Worm (Caenorhabditis elegans) whole organism, L1 larva: ENCODE data around the gene rgs-3.

Experiments
- ama-1 ChIP-seq: fragments of 150-350 bp; optimal IDR thresholded peaks from 2 replicates; lab custom pipeline; 2014
- blmp-1 ChIP-seq: fragments of 150-350 bp; optimal IDR thresholded peaks from 2 replicates; lab custom pipeline; 2014; ENCODE audit warnings: missing biosample characterization, missing genetic modification characterization
- ces-1 ChIP-seq: fragments of 150-350 bp; optimal IDR thresholded peaks from 2 replicates; lab custom pipeline; 2014; ENCODE audit warnings: missing biosample characterization, missing genetic modification reagents, missing genetic modification characterization
- fos-1 ChIP-seq: fragments of 150-350 bp; optimal IDR thresholded peaks from 2 replicates; lab custom pipeline; 2014; ENCODE audit warnings: missing biosample characterization, missing genetic modification characterization
- lin-13 ChIP-seq: fragments of 150-350 bp; optimal IDR thresholded peaks from 2 replicates; lab custom pipeline; 2014; ENCODE audit warnings: missing biosample characterization, missing genetic modification reagents, missing genetic modification characterization
- lsy-2 ChIP-seq, 2 experiments: fragments of 150-350 bp; optimal IDR thresholded peaks; 2 replicates each; lab custom pipeline; 2014; ENCODE audit warnings: missing biosample characterization in 2 of 2, missing genetic modification characterization in 2 of 2
- nhr-71 ChIP-seq: sonication (generic microtip); optimal IDR thresholded peaks from 2 replicates; lab custom pipeline; 2016; ENCODE audit warnings: mild to moderate bottlenecking, missing genetic modification characterization, moderate library complexity, missing compliant biosample characterization
- nhr-76 ChIP-seq: sonication (generic microtip); optimal IDR thresholded peaks from 2 replicates; lab custom pipeline; 2017; ENCODE audit warnings: missing biosample characterization, missing genetic modification characterization
- rnt-1 ChIP-seq: sonication (generic microtip); optimal IDR thresholded peaks from 2 replicates; lab custom pipeline; 2016; ENCODE audit warnings: mild to moderate bottlenecking, missing genetic modification characterization, moderate library complexity, missing compliant biosample characterization
- snpc-4 ChIP-seq: fragments of 150-350 bp; optimal IDR thresholded peaks from 2 replicates; lab custom pipeline; 2014; ENCODE audit warnings: missing biosample characterization, missing genetic modification characterization

ce11 chrII:6135530-6135929 is 35.9 kb downstream of the rgs-3 start:
- TF ChIP-seq blmp-1 (tag; lab: Kevin White, UChicago) (no peak), fos-1 (tag; lab: Kevin White, UChicago) (no peak), nhr-76 (tag; lab: Kevin White, UChicago) (no peak), snpc-4 (no peak), lin-13 (no peak), ama-1 (lab: Kevin White, UChicago) (no peak), nhr-71 (tag; lab: Kevin White, UChicago) (no peak), rnt-1 (tag; lab: Kevin White, UChicago) (no peak), ces-1 (no peak), lsy-2 (tag; optimal IDR thresholded peaks at IDR 0.05; lab: Kevin White, UChicago) (no peak)
